Worm (Caenorhabditis elegans): ENCODE data around the gene str-71.

Gene str-71

DNA sequence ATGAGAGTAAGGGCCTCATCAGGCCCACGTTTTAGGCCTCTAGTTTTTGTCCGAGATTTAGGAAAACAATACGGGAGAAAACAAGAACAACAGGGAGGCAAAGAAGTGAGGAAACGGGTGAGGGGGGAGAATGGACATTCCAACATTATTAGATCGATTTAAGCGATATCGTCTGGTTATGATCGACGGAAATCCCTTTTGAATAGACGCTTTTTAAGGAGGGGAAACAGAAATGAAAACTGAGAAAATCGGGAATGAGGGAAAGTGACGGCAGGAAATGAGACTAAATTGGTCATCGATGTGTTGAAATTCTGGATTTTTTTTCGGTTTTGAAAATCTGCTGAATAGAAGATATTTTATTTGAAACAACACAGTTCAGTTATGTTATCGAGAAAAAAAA, 5.4 kb upstream of the str-71 start, which contains the start of gene rocf-1:
Gene rocf-1 (minus strand): TSS at position 101 of the 400 bp plus-strand sequence.
- no peak for TF ChIP-seq nhr-43 (tag; optimal IDR thresholded peaks at IDR 0.05; ENCODE audit: poor library complexity, severe bottlenecking)
- no peak for TF ChIP-seq nhr-76 (tag; optimal IDR thresholded peaks at IDR 0.05)

DNA sequence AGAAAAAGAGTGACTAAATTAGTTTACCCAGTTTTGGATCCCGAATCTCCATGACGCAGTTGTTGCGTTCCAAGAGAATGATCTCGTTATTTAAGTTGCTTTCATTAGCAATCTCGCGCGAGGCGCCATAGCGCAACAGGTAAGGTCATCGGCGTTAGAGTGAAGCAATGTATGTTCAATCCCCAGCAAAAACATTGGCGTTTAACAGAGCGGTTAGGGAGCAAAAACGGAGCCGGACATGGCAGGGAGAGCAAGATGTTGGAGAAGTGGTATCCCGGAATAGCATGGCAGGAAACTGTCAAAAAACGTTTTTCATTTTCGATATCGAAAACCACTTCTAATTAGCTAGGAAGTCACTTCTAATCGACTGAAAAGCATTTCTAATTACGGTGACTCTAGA, 4.7 kb downstream of the str-71 start:
- TF ChIP-seq nhr-43 (tag; optimal IDR thresholded peaks at IDR 0.05; ENCODE audit: poor library complexity, severe bottlenecking) = peak; percentile 31
- no peak for TF ChIP-seq nhr-12 (tag; optimal IDR thresholded peaks at IDR 0.05)
- TF ChIP-seq nhr-23 (tag; optimal IDR thresholded peaks at IDR 0.05) = no peak

DNA sequence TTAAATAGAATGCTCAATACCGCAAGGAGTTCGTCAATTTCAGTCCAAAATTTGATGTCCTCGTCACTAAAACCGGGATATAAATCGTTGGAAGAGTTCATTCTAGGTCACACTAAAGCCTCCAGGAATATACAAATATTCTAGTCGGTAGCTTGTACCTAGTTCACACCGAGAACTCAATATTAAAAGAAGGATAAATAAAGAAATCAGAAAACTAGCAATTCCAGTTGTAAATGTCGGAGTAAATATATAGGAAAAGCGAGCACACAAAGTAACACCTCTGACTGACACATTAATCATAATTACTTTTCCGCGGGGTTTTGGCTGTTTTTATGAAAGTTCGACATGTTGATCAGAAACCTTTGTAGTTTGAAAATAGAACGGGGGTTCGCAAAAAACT, 7.6 kb downstream of the str-71 start, which contains the start of gene srw-33:
Gene srw-33 (minus strand): TSS at position 101 of the 400 bp plus-strand sequence.
- TF ChIP-seq ama-1 (optimal IDR thresholded peaks at IDR 0.05) = no peak
- no peak for TF ChIP-seq nhr-77 (tag; optimal IDR thresholded peaks at IDR 0.05)
- no peak for TF ChIP-seq nhr-43 (tag; optimal IDR thresholded peaks at IDR 0.05; ENCODE audit: poor library complexity, severe bottlenecking)
- no peak for TF ChIP-seq mml-1 (tag; optimal IDR thresholded peaks at IDR 0.05)
- no peak for TF ChIP-seq zag-1 (tag; optimal IDR thresholded peaks at IDR 0.05)
- TF ChIP-seq elt-1 (tag; optimal IDR thresholded peaks at IDR 0.05) = no peak
- TF ChIP-seq nhr-25 (tag; optimal IDR thresholded peaks at IDR 0.05) = no peak
- TF ChIP-seq ztf-11 (tag; optimal IDR thresholded peaks at IDR 0.05) = no peak
- TF ChIP-seq sea-2 (GFP tag; optimal IDR thresholded peaks at IDR 0.05) = no peak
- no peak for TF ChIP-seq fkh-2 (tag; optimal IDR thresholded peaks at IDR 0.05)
- TF ChIP-seq nhr-12 (tag; optimal IDR thresholded peaks at IDR 0.05) = no peak
- no peak for TF ChIP-seq ztf-4 (tag; optimal IDR thresholded peaks at IDR 0.05)
- TF ChIP-seq nhr-23 (tag; optimal IDR thresholded peaks at IDR 0.05) = no peak
- TF ChIP-seq ZK546.5 (tag; optimal IDR thresholded peaks at IDR 0.05) = no peak
- TF ChIP-seq daf-12 (tag; optimal IDR thresholded peaks at IDR 0.05) = no peak
- no peak for TF ChIP-seq egl-5 (tag; optimal IDR thresholded peaks at IDR 0.05)
- TF ChIP-seq egl-27 (tag; optimal IDR thresholded peaks at IDR 0.05) = no peak

DNA sequence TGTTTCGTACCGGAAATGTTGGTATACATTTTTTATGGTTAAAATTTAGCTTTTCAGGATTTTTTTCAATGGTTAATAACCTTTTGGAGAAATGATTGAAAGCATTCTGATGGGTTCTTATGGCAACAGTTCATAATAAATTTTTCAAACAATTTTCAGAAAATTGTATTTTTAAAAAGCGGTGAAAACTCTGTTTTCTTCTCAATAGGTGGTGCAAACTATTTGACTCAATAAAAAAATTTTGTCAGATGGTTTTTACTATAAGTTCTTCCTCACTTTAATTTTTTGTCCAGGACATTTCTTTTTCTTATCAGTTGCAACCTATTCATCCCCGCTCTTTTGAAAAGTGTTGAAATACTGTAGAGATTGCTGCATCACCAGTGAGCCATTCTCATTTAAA, 10.1 kb downstream of the str-71 start, which contains the start of gene T26H5.14:
Gene T26H5.14 (plus strand): TSS at position 301 of the 400 bp plus-strand sequence.
- no peak for TF ChIP-seq hmg-11 (tag; optimal IDR thresholded peaks at IDR 0.05)
- TF ChIP-seq unc-62 (GFP tag; optimal IDR thresholded peaks at IDR 0.05) = no peak
- no peak for TF ChIP-seq pha-4 (tag; optimal IDR thresholded peaks at IDR 0.05)
- TF ChIP-seq eor-1 (tag; optimal IDR thresholded peaks at IDR 0.05) = no peak
- TF ChIP-seq elt-2 (tag; optimal IDR thresholded peaks at IDR 0.05) = peak; percentile 40
- TF ChIP-seq pqm-1 (tag; optimal IDR thresholded peaks at IDR 0.05) = no peak
- no peak for TF ChIP-seq nhr-237 (tag; optimal IDR thresholded peaks at IDR 0.05)
- TF ChIP-seq nfya-1 (tag; optimal IDR thresholded peaks at IDR 0.05; ENCODE audit: insufficient read depth) = no peak

DNA sequence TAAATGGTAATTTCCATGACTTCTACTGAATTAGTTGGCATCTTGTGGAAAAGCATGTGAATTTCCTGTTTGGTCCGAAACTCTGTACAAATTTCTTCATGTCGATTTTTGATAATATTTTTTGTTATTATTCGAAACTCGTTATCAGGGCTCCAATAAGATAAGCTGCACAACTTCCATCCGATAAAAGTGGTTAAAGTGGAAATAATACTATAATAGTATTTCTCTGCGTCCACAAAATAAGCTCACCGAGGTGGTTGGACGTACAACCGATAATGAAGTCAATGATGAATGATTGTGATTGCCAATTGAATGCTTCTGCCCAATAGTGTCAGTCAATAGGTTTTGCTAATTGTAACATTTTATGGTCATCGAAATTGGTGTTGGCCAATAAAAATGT, 10.6 kb downstream of the str-71 start, which contains the start of gene T26H5.4:
Gene T26H5.4 (minus strand): TSS at position 294 of the 400 bp plus-strand sequence.
- no peak for TF ChIP-seq mml-1 (tag; optimal IDR thresholded peaks at IDR 0.05)
- TF ChIP-seq elt-2 (tag; optimal IDR thresholded peaks at IDR 0.05) = peak; percentile 81
- peak; percentile 77 for TF ChIP-seq pqm-1 (tag; optimal IDR thresholded peaks at IDR 0.05)

DNA sequence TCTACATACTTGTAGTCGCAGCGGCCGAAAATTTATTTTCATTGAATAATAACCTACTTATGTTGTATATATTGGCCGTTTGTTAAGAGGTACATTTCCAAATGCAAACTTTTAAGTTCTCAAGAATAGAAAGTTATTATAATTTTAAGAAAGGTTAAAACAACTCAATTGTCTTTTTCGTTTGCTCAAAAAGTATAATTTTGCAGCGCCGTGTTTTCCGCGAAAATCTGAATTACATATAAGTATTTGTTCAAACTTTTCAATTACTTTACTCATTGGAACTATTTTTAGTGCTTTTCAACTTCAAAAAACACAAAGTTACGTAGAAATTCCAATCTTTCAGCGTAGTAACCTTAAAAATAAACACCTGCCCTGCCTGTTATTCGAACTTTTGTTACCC, 13.6 kb downstream of the str-71 start, which contains the start of gene srh-239:
Gene srh-239 (plus strand): TSS at position 301 of the 400 bp plus-strand sequence.
- TF ChIP-seq tbx-2 (tag; optimal IDR thresholded peaks at IDR 0.05) = no peak
- no peak for TF ChIP-seq fkh-10 (GFP tag; optimal IDR thresholded peaks at IDR 0.05)
- TF ChIP-seq egl-5 (tag; optimal IDR thresholded peaks at IDR 0.05) = no peak
- no peak for TF ChIP-seq egl-27 (tag; optimal IDR thresholded peaks at IDR 0.05)
- no peak for TF ChIP-seq lin-39 (tag; optimal IDR thresholded peaks at IDR 0.05)
- no peak for TF ChIP-seq lsy-12 (tag; optimal IDR thresholded peaks at IDR 0.05)
- no peak for TF ChIP-seq pha-4 (tag; optimal IDR thresholded peaks at IDR 0.05)
- no peak for TF ChIP-seq ZK546.5 (tag; optimal IDR thresholded peaks at IDR 0.05)
- TF ChIP-seq fkh-2 (tag; optimal IDR thresholded peaks at IDR 0.05) = no peak
- TF ChIP-seq ama-1 (optimal IDR thresholded peaks at IDR 0.05) = no peak

DNA sequence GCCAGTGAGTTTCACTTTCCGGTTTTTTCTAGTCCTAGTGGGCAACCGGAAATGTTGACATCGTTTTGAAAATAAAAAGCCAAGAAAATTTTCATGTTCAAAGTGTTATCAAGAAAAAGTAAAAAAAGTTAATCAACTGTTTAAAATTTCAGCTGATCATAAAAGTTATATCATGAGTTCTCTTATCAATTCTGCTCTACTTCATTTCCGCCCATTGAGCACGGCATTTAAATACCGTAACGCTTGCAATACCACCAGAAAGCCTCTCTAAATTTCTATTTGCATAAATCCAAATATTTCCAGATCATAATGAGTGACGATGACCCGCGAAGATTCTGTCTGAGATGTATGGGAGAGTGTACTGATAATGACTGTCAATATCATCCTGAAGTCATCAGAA, 14.4 kb downstream of the str-71 start, which contains the start of gene T26H5.9:
Gene T26H5.9 (plus strand): TSS at position 302 of the 400 bp plus-strand sequence.
- TF ChIP-seq pqm-1 (tag; optimal IDR thresholded peaks at IDR 0.05) = peak; percentile 12
- peak; percentile 65 for TF ChIP-seq elt-2 (tag; optimal IDR thresholded peaks at IDR 0.05)
- no peak for TF ChIP-seq snpc-4 (tag; optimal IDR thresholded peaks at IDR 0.05)

Measured in whole organism, L3 larva.